Worm (Caenorhabditis elegans) whole organism, late embryonic: ENCODE measurements around the gene srd-21.

Source experiments
- F13H6.1 ChIP-seq: sonication (generic microtip); optimal IDR thresholded peaks from 2 replicates; lab custom pipeline; 2016; ENCODE audit warnings: missing genetic modification characterization, missing compliant biosample characterization
- K02D7.2 ChIP-seq: sonication (generic microtip); optimal IDR thresholded peaks from 2 replicates; lab custom pipeline; 2017; ENCODE audit warnings: mild to moderate bottlenecking, missing genetic modification characterization, missing compliant biosample characterization
- K09A11.1 ChIP-seq: sonication (generic microtip); optimal IDR thresholded peaks from 2 replicates; lab custom pipeline; 2017; ENCODE audit warnings: antibody characterized with exemption, mild to moderate bottlenecking, missing genetic modification characterization, missing compliant biosample characterization; ENCODE audit not compliant: insufficient read depth
- T23F11.4 ChIP-seq: fragments of 200-800 bp; sonication (Bioruptor generic); optimal IDR thresholded peaks from 2 replicates; lab custom pipeline; 2018; ENCODE audit warnings: mild to moderate bottlenecking, missing genetic modification characterization, missing compliant biosample characterization
- ama-1 ChIP-seq: fragments of 150-350 bp; optimal IDR thresholded peaks from 2 replicates; lab custom pipeline; 2014
- ceh-14 ChIP-seq: sonication (generic microtip); optimal IDR thresholded peaks from 2 replicates; lab custom pipeline; 2016; ENCODE audit warnings: missing genotype, missing genetic modification characterization, missing compliant biosample characterization
- ceh-18 ChIP-seq: sonication (generic microtip); optimal IDR thresholded peaks from 2 replicates; lab custom pipeline; 2016; ENCODE audit warnings: missing genetic modification characterization, missing compliant biosample characterization
- ceh-34 ChIP-seq: sonication (generic microtip); optimal IDR thresholded peaks from 2 replicates; lab custom pipeline; 2016; ENCODE audit warnings: mild to moderate bottlenecking, missing genetic modification characterization, missing compliant biosample characterization
- ceh-45 ChIP-seq: fragments of 200-800 bp; sonication (Bioruptor generic); IDR thresholded peaks from 2 replicates; pipeline ENCODE4 v1.3.6; 2022; ENCODE audit warnings: missing genetic modification reagents, missing genetic modification characterization, missing compliant biosample characterization
- ceh-48 ChIP-seq: sonication (generic microtip); optimal IDR thresholded peaks from 2 replicates; lab custom pipeline; 2016; ENCODE audit warnings: missing genetic modification characterization, inconsistent platforms, missing compliant biosample characterization
- ceh-6 ChIP-seq: fragments of 200-800 bp; sonication (Bioruptor generic); optimal IDR thresholded peaks from 2 replicates; lab custom pipeline; 2018; ENCODE audit warnings: mild to moderate bottlenecking, missing genetic modification characterization, missing compliant biosample characterization
- dmd-4 ChIP-seq: sonication (generic microtip); optimal IDR thresholded peaks from 2 replicates; lab custom pipeline; 2016; ENCODE audit warnings: borderline replicate concordance, missing genetic modification characterization, missing compliant biosample characterization
- dve-1 ChIP-seq: sonication (generic microtip); optimal IDR thresholded peaks from 2 replicates; lab custom pipeline; 2017; ENCODE audit warnings: antibody characterized with exemption, mild to moderate bottlenecking, missing genetic modification characterization, missing compliant biosample characterization
- elt-2 ChIP-seq: sonication (generic microtip); optimal IDR thresholded peaks from 2 replicates; lab custom pipeline; 2016; ENCODE audit warnings: missing genetic modification reagents, missing genetic modification characterization, missing compliant biosample characterization
- elt-4 ChIP-seq: sonication (generic microtip); optimal IDR thresholded peaks from 2 replicates; lab custom pipeline; 2016; ENCODE audit warnings: missing genetic modification characterization, missing compliant biosample characterization
- fkh-10 ChIP-seq: fragments of 150-350 bp; optimal IDR thresholded peaks from 2 replicates; lab custom pipeline; 2014; ENCODE audit warnings: missing biosample characterization, missing genetic modification reagents, missing genetic modification characterization
- fkh-6 ChIP-seq: sonication (generic microtip); optimal IDR thresholded peaks from 2 replicates; lab custom pipeline; 2016; ENCODE audit warnings: missing genetic modification characterization, missing compliant biosample characterization
- hlh-15 ChIP-seq: sonication (generic microtip); optimal IDR thresholded peaks from 2 replicates; lab custom pipeline; 2016; ENCODE audit warnings: missing genetic modification characterization, missing compliant biosample characterization
- hlh-6 ChIP-seq: sonication (generic microtip); optimal IDR thresholded peaks from 2 replicates; lab custom pipeline; 2016; ENCODE audit warnings: missing genotype, missing genetic modification characterization, missing compliant biosample characterization
- lim-6 ChIP-seq: sonication (generic microtip); optimal IDR thresholded peaks from 2 replicates; lab custom pipeline; 2016; ENCODE audit warnings: missing genetic modification characterization, missing compliant biosample characterization
- lin-11 ChIP-seq: fragments of 200-800 bp; sonication (Bioruptor generic); optimal IDR thresholded peaks from 2 replicates; lab custom pipeline; 2018; ENCODE audit warnings: mild to moderate bottlenecking, missing genetic modification characterization, missing compliant biosample characterization
- nfya-1 ChIP-seq: sonication (generic microtip); optimal IDR thresholded peaks from 2 replicates; lab custom pipeline; 2017; ENCODE audit warnings: missing genetic modification characterization, mild to moderate bottlenecking, missing compliant biosample characterization, antibody characterized with exemption, moderate library complexity
- nhr-11 ChIP-seq: fragments of 150-350 bp; optimal IDR thresholded peaks from 2 replicates; lab custom pipeline; 2014; ENCODE audit warnings: missing biosample characterization, missing genetic modification characterization
- nhr-232 ChIP-seq: sonication (generic microtip); optimal IDR thresholded peaks from 2 replicates; lab custom pipeline; 2016; ENCODE audit warnings: missing genetic modification characterization, missing compliant biosample characterization
- npax-4 ChIP-seq: sonication (generic microtip); optimal IDR thresholded peaks from 2 replicates; lab custom pipeline; 2016; ENCODE audit warnings: missing genetic modification characterization, missing compliant biosample characterization
- odd-2 ChIP-seq: sonication (generic microtip); optimal IDR thresholded peaks from 2 replicates; lab custom pipeline; 2017; ENCODE audit warnings: antibody characterized with exemption, mild to moderate bottlenecking, missing genetic modification characterization, missing compliant biosample characterization
- pag-3 ChIP-seq: sonication (generic microtip); optimal IDR thresholded peaks from 2 replicates; lab custom pipeline; 2016; ENCODE audit warnings: missing compliant biosample characterization, missing genetic modification characterization, borderline replicate concordance
- pha-2 ChIP-seq: sonication (generic microtip); optimal IDR thresholded peaks from 2 replicates; lab custom pipeline; 2017; ENCODE audit warnings: mild to moderate bottlenecking, missing genetic modification characterization, missing compliant biosample characterization
- pha-4 ChIP-seq: fragments of 150-350 bp; optimal IDR thresholded peaks from 2 replicates; lab custom pipeline; 2018; ENCODE audit warnings: missing biosample characterization, missing genetic modification reagents, missing genetic modification characterization
- pqm-1 ChIP-seq: sonication (generic microtip); optimal IDR thresholded peaks from 2 replicates; lab custom pipeline; 2016; ENCODE audit warnings: missing genetic modification characterization, missing compliant biosample characterization
- pros-1 ChIP-seq: fragments of 150-350 bp; optimal IDR thresholded peaks from 2 replicates; lab custom pipeline; 2014; ENCODE audit warnings: missing biosample characterization, missing genetic modification reagents, missing genetic modification characterization
- sdc-2 ChIP-seq: sonication (generic microtip); optimal IDR thresholded peaks from 2 replicates; lab custom pipeline; 2016; ENCODE audit warnings: missing genotype, missing genetic modification characterization, missing compliant biosample characterization
- sox-2 ChIP-seq: fragments of 200-800 bp; sonication (Bioruptor generic); IDR thresholded peaks from 2 replicates; pipeline ENCODE4 v1.3.6; 2022; ENCODE audit warnings: missing genetic modification reagents, missing genetic modification characterization, missing compliant biosample characterization
- sox-4 ChIP-seq: sonication (generic microtip); optimal IDR thresholded peaks from 2 replicates; lab custom pipeline; 2017; ENCODE audit warnings: mild to moderate bottlenecking, missing genetic modification characterization, inconsistent platforms, missing compliant biosample characterization
- syd-9 ChIP-seq: sonication (generic microtip); optimal IDR thresholded peaks from 2 replicates; lab custom pipeline; 2016; ENCODE audit warnings: mild to moderate bottlenecking, missing genetic modification characterization, moderate library complexity, missing compliant biosample characterization
- tbx-2 ChIP-seq: sonication (generic microtip); optimal IDR thresholded peaks from 2 replicates; lab custom pipeline; 2016; ENCODE audit warnings: missing genetic modification characterization, missing compliant biosample characterization
- tbx-7 ChIP-seq: sonication (generic microtip); optimal IDR thresholded peaks from 2 replicates; lab custom pipeline; 2016; ENCODE audit warnings: missing genotype, missing genetic modification characterization, missing compliant biosample characterization
- unc-55 ChIP-seq: sonication (generic microtip); optimal IDR thresholded peaks from 2 replicates; lab custom pipeline; 2017; ENCODE audit warnings: missing biosample characterization, missing genetic modification reagents, missing genetic modification characterization
- zip-5 ChIP-seq: sonication (generic microtip); optimal IDR thresholded peaks from 2 replicates; lab custom pipeline; 2016; ENCODE audit warnings: missing genetic modification characterization, missing compliant biosample characterization
- ztf-16 ChIP-seq: sonication (generic microtip); optimal IDR thresholded peaks from 2 replicates; lab custom pipeline; 2017; ENCODE audit warnings: missing genetic modification characterization, missing compliant biosample characterization

The srd-21 gene

DNA sequence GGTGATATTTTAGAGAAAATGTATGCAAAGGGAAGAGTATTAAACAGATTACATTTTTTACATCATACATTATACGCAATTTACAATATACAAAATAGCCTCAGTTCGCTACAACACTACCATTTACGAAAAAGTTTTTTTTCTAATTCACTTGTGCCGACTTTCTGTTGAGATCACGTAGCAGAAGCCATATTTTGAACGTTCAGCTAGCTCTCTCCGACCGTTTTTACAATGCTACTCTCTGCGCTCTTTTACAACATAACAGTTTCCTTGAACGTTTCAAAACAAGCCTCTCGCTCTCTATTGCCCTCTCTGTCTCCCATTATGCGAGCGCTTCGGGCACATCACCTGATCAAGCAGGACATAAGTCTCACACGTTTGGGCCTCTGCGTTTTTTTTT is 26.6 kb upstream of the srd-21 start, which contains the start of gene T03E6.8:
Gene T03E6.8 (minus strand): TSS at position 101 of the 400 bp plus-strand sequence.
- TF ChIP-seq sdc-2 (tag; lab: Kevin White, UChicago) (no peak), hlh-6 (tag; lab: Kevin White, UChicago) (no peak), K02D7.2 (tag; lab: Kevin White, UChicago) (no peak), ama-1 (no peak), dmd-4 (tag; lab: Kevin White, UChicago) (no peak), sox-4 (no peak), F13H6.1 (tag; lab: Kevin White, UChicago) (no peak), odd-2 (tag; lab: Kevin White, UChicago) (no peak), elt-4 (tag; lab: Kevin White, UChicago) (no peak), pha-4 (no peak), ztf-16 (tag; lab: Kevin White, UChicago) (no peak), pros-1 (no peak), pha-2 (tag; lab: Kevin White, UChicago) (no peak), ceh-14 (no peak), ceh-45 (GFP tag; lab: Robert Waterston, UW) (no peak), zip-5 (no peak)

DNA sequence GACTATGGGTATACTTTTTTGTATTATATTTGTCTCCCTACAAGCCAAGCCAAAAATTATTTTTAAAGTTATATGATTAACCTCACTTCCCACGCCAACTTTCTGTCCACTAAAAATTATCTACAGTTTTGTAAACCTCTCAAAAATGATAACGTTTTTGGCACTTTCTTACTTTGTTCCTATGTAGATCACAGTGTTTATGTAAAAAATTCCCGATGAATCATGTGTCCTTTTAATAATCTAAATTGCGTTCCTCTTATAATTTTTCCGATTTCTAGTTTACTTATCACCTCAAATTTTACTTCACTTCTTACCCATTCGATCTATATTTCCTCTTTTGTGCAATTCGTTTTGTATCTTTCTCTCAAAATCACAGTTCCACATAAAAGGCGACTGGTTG is 25.4 kb upstream of the srd-21 start:
- TF ChIP-seq lin-11 (tag; lab: Kevin White, UChicago) (no peak), tbx-2 (no peak), sox-2 (no peak), pqm-1 (tag; lab: Kevin White, UChicago) (no peak), unc-55 (GFP tag; lab: Kevin White, UChicago) (no peak), odd-2 (tag; lab: Kevin White, UChicago) (no peak), K09A11.1 (no peak), nfya-1 (tag; lab: Kevin White, UChicago) (no peak)

DNA sequence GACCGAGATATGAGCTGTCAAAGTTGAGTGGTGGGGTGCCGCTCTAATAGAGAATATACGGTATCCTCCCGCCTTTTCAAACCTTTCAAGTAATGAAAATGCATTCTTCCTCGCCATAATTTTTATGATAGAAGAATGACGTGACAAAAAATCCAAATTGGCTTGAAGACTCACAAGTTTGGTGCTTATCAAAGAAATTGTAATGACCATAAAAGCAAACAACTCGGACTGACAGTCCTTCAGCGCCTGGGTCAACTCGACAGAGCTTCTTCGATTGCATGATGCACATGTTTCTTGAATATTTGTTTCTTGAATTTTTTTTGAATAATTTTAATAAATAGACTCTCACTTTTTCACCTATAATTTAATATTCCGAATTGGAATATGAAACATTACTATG is 24.2 kb upstream of the srd-21 start:
- no peak for TF ChIP-seq ztf-16 (tag; lab: Kevin White, UChicago)
- TF ChIP-seq ceh-48: no peak
- no peak for TF ChIP-seq fkh-6 (tag; lab: Kevin White, UChicago)
- no peak for TF ChIP-seq nhr-11
- no peak for TF ChIP-seq ceh-45 (GFP tag; lab: Robert Waterston, UW)

DNA sequence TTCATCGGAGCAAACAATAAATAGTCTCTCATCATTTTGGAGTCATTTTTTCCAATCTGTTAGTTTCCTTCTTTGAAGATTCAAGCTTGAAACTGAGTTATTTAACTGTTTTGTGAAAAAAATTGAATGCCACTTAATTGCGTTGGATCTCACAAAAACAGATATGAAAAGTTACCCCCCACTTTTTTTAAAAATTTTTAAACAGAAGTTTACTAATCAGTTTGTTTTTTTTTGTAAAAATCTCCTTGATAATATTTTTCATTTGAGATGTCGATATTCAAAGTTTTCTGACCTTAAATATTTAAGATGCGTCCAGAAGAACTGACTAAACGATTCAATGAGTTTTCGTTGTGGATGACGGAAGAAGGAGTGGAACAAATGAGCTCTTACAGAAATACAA is 23.4 kb upstream of the srd-21 start, which contains the start of gene Y32B12C.1:
Gene Y32B12C.1 (plus strand): TSS at position 301 of the 400 bp plus-strand sequence.
- TF ChIP-seq ceh-18 (tag; lab: Kevin White, UChicago): no peak
- no peak for TF ChIP-seq elt-2 (tag; lab: Kevin White, UChicago)
- TF ChIP-seq ceh-48: no peak
- TF ChIP-seq tbx-7 (tag; lab: Kevin White, UChicago): no peak
- TF ChIP-seq odd-2 (tag; lab: Kevin White, UChicago): no peak
- TF ChIP-seq nhr-11: no peak
- TF ChIP-seq unc-55 (GFP tag; lab: Kevin White, UChicago): no peak
- no peak for TF ChIP-seq F13H6.1 (tag; lab: Kevin White, UChicago)
- TF ChIP-seq dve-1: no peak
- TF ChIP-seq syd-9 (tag; lab: Kevin White, UChicago): no peak
- TF ChIP-seq pqm-1 (tag; lab: Kevin White, UChicago): no peak
- TF ChIP-seq sox-2: no peak
- TF ChIP-seq hlh-15: no peak
- no peak for TF ChIP-seq ceh-6 (GFP tag; lab: Kevin White, UChicago)
- TF ChIP-seq npax-4 (tag; lab: Kevin White, UChicago): no peak
- no peak for TF ChIP-seq ceh-34 (tag; lab: Kevin White, UChicago)

DNA sequence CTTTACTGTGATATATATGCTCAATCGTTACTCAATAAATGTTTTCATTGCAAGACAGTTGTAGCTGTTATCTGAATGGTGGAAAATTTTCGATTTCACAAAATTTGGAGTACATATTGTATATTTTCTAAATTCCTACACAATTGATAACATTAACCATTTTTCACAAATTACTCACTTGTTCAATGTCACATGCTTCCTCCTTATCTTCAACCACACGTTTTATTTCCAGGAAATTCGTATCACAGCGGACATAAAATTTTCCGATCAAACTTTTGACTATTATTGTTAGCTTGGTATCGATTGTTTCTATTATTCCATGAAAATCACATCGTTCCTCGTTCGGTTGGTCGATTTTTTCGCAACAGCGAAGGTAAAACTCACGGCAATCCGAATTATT is 21.2 kb upstream of the srd-21 start:
- TF ChIP-seq pag-3 (tag; lab: Kevin White, UChicago) (no peak), fkh-6 (tag; lab: Kevin White, UChicago) (no peak), sdc-2 (tag; lab: Kevin White, UChicago) (no peak), pha-2 (tag; lab: Kevin White, UChicago) (no peak), sox-2 (no peak), pqm-1 (tag; lab: Kevin White, UChicago) (no peak), ceh-34 (tag; lab: Kevin White, UChicago) (no peak), fkh-10 (no peak), T23F11.4 (no peak), lim-6 (no peak), nhr-232 (tag; lab: Kevin White, UChicago) (no peak)
- TF ChIP-seq, all 69 proteins: peak for 0
